Worm (Caenorhabditis elegans): ENCODE data around the gene ptr-9.

DNA sequence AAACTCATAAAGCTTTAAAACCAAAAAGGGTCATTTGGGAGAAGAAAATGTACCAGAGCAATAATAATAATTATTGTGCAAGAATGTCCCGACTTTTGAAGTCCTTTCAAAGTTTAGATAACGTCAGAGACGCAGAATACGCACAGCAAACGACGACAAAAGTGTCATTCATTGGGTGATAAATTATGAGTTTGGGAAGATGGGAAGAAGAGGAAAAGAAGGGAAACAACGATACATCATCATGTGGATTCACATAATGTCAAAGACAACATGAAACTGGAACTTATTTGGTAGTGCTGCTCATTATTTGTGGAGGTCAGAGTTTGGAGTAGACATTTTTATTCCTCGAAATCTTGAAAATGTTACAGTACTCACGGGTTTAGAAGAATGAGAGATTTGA lies 16.4 kb upstream of the ptr-9 start:
- TF ChIP-seq dao-5 (tag; optimal IDR thresholded peaks at IDR 0.05) (no peak), him-1 (tag; optimal IDR thresholded peaks at IDR 0.05) (no peak), W03F9.2 (tag; optimal IDR thresholded peaks at IDR 0.05) (no peak)

Measured in whole organism, L4/young adult.